Worm (Caenorhabditis elegans) whole organism, L1 larva: Measurements from ENCODE around the gene Y51H7C.7.

Source experiments
- C04F5.9 ChIP-seq: sonication (generic microtip); optimal IDR thresholded peaks from 2 replicates; lab custom pipeline; 2016; ENCODE audit warnings: missing genetic modification characterization, missing compliant biosample characterization
- F16B12.6 ChIP-seq: fragments of 150-350 bp; optimal IDR thresholded peaks from 2 replicates; lab custom pipeline; 2014; ENCODE audit warnings: missing biosample characterization, missing genetic modification characterization
- aha-1 ChIP-seq: fragments of 150-350 bp; optimal IDR thresholded peaks from 2 replicates; lab custom pipeline; 2014; ENCODE audit warnings: missing biosample characterization, missing genetic modification characterization
- alr-1 ChIP-seq: fragments of 200-800 bp; sonication (Bioruptor generic); optimal IDR thresholded peaks from 2 replicates; lab custom pipeline; 2018; ENCODE audit warnings: borderline replicate concordance, mild to moderate bottlenecking, missing genetic modification characterization, missing compliant biosample characterization
- ama-1 ChIP-seq: fragments of 150-350 bp; optimal IDR thresholded peaks from 2 replicates; lab custom pipeline; 2014
- blmp-1 ChIP-seq: fragments of 150-350 bp; optimal IDR thresholded peaks from 2 replicates; lab custom pipeline; 2014; ENCODE audit warnings: missing biosample characterization, missing genetic modification characterization
- ceh-63 ChIP-seq: fragments of 200-800 bp; sonication (Bioruptor generic); optimal IDR thresholded peaks from 2 replicates; lab custom pipeline; 2018; ENCODE audit warnings: mild to moderate bottlenecking, missing genetic modification characterization, missing compliant biosample characterization
- ceh-90 ChIP-seq: sonication (generic microtip); optimal IDR thresholded peaks from 2 replicates; lab custom pipeline; 2016; ENCODE audit warnings: missing genetic modification characterization, missing compliant biosample characterization
- dpl-1 ChIP-seq, 3 experiments: fragments of 150-350 bp in 2 of 3; sonication (generic microtip) in 1 of 3; optimal IDR thresholded peaks; 2 replicates each; lab custom pipeline; 2014 to 2017; ENCODE audit warnings: missing biosample characterization in 3 of 3, missing genetic modification characterization in 3 of 3, missing genetic modification reagents in 3 of 3
- dsc-1 ChIP-seq: sonication (generic microtip); optimal IDR thresholded peaks from 2 replicates; lab custom pipeline; 2016; ENCODE audit warnings: mild to moderate bottlenecking, missing genetic modification characterization, missing compliant biosample characterization
- efl-1 ChIP-seq, 4 experiments: fragments of 150-350 bp; optimal IDR thresholded peaks in 3 of 4; peaks in 1 of 4; 1 replicate in 1 of 4; 2 replicates in 3 of 4; lab custom pipeline; 2014; ENCODE audit warnings: missing biosample characterization in 2 of 4, missing genetic modification characterization in 2 of 4, missing genetic modification reagents in 2 of 4
- efl-3 ChIP-seq: fragments of 200-800 bp; sonication (Bioruptor generic); optimal IDR thresholded peaks from 2 replicates; lab custom pipeline; 2018; ENCODE audit warnings: mild to moderate bottlenecking, missing genetic modification characterization, missing compliant biosample characterization
- egl-13 ChIP-seq: sonication (generic microtip); optimal IDR thresholded peaks from 2 replicates; lab custom pipeline; 2016; ENCODE audit warnings: missing genotype, missing genetic modification reagents, missing genetic modification characterization, missing compliant biosample characterization
- ets-5 ChIP-seq: fragments of 200-800 bp; sonication (Bioruptor generic); IDR thresholded peaks from 2 replicates; pipeline ENCODE4 v1.3.6; 2022; ENCODE audit warnings: missing genetic modification characterization, missing compliant biosample characterization
- hpl-2 ChIP-seq: fragments of 150-350 bp; optimal IDR thresholded peaks from 2 replicates; lab custom pipeline; 2014; ENCODE audit warnings: missing biosample characterization, missing genetic modification reagents, missing genetic modification characterization
- irx-1 ChIP-seq: sonication (generic microtip); optimal IDR thresholded peaks from 2 replicates; lab custom pipeline; 2016; ENCODE audit warnings: missing genetic modification characterization, missing compliant biosample characterization
- jun-1 ChIP-seq: fragments of 150-350 bp; optimal IDR thresholded peaks from 2 replicates; lab custom pipeline; 2014; ENCODE audit warnings: missing biosample characterization, missing genetic modification reagents, missing genetic modification characterization
- lin-14 ChIP-seq: fragments of 200-800 bp; sonication (Bioruptor generic); optimal IDR thresholded peaks from 2 replicates; lab custom pipeline; 2018; ENCODE audit warnings: mild to moderate bottlenecking, missing genetic modification characterization, moderate library complexity, missing compliant biosample characterization
- lin-39 ChIP-seq: fragments of 150-350 bp; optimal IDR thresholded peaks from 2 replicates; lab custom pipeline; 2014; ENCODE audit warnings: missing biosample characterization, missing genetic modification reagents, missing genetic modification characterization
- lsy-2 ChIP-seq, 2 experiments: fragments of 150-350 bp; optimal IDR thresholded peaks; 2 replicates each; lab custom pipeline; 2014; ENCODE audit warnings: missing biosample characterization in 2 of 2, missing genetic modification characterization in 2 of 2
- mef-2 ChIP-seq: fragments of 150-350 bp; optimal IDR thresholded peaks from 2 replicates; lab custom pipeline; 2014; ENCODE audit warnings: missing biosample characterization, missing genetic modification characterization
- mep-1 ChIP-seq: fragments of 150-350 bp; optimal IDR thresholded peaks from 2 replicates; lab custom pipeline; 2014; ENCODE audit warnings: missing biosample characterization, missing genetic modification characterization
- nhr-19 ChIP-seq: fragments of 200-800 bp; sonication (Bioruptor generic); conservative IDR thresholded peaks from 2 replicates; pipeline ENCODE4 v1.3.6; 2022; ENCODE audit warnings: missing genetic modification characterization, missing compliant biosample characterization
- nhr-71 ChIP-seq: sonication (generic microtip); optimal IDR thresholded peaks from 2 replicates; lab custom pipeline; 2016; ENCODE audit warnings: mild to moderate bottlenecking, missing genetic modification characterization, moderate library complexity, missing compliant biosample characterization
- pag-3 ChIP-seq: sonication (generic microtip); optimal IDR thresholded peaks from 2 replicates; lab custom pipeline; 2017; ENCODE audit warnings: missing genetic modification characterization, mild to moderate bottlenecking, missing compliant biosample characterization, antibody characterized with exemption, borderline replicate concordance; ENCODE audit not compliant: insufficient read depth
- pax-3 ChIP-seq: fragments of 200-800 bp; sonication (Bioruptor generic); optimal IDR thresholded peaks from 2 replicates; lab custom pipeline; 2018; ENCODE audit warnings: mild to moderate bottlenecking, missing genetic modification characterization, moderate library complexity, missing compliant biosample characterization
- rnt-1 ChIP-seq: sonication (generic microtip); optimal IDR thresholded peaks from 2 replicates; lab custom pipeline; 2016; ENCODE audit warnings: mild to moderate bottlenecking, missing genetic modification characterization, moderate library complexity, missing compliant biosample characterization
- snpc-4 ChIP-seq: fragments of 150-350 bp; optimal IDR thresholded peaks from 2 replicates; lab custom pipeline; 2014; ENCODE audit warnings: missing biosample characterization, missing genetic modification characterization
- snu-23 ChIP-seq: sonication (generic microtip); optimal IDR thresholded peaks from 2 replicates; lab custom pipeline; 2016; ENCODE audit warnings: missing genetic modification characterization, missing compliant biosample characterization
- sptf-1 ChIP-seq: fragments of 150-350 bp; optimal IDR thresholded peaks from 2 replicates; lab custom pipeline; 2014; ENCODE audit warnings: missing biosample characterization, missing genetic modification characterization
- sup-37 ChIP-seq: fragments of 200-800 bp; sonication (Bioruptor generic); optimal IDR thresholded peaks from 2 replicates; lab custom pipeline; 2018; ENCODE audit warnings: mild to moderate bottlenecking, missing genetic modification characterization, missing compliant biosample characterization
- swsn-7 ChIP-seq: sonication (generic microtip); optimal IDR thresholded peaks from 2 replicates; lab custom pipeline; 2016; ENCODE audit warnings: missing genetic modification characterization, missing compliant biosample characterization
- tlp-1 ChIP-seq: fragments of 150-350 bp; optimal IDR thresholded peaks from 2 replicates; lab custom pipeline; 2014; ENCODE audit warnings: missing biosample characterization, missing genetic modification characterization
- unc-130 ChIP-seq: fragments of 150-350 bp; optimal IDR thresholded peaks from 2 replicates; lab custom pipeline; 2017; ENCODE audit warnings: missing biosample characterization, missing genetic modification characterization, inconsistent platforms
- unc-30 ChIP-seq: sonication (generic microtip); optimal IDR thresholded peaks from 2 replicates; lab custom pipeline; 2017; ENCODE audit warnings: missing biosample characterization, missing genetic modification characterization
- unc-86 ChIP-seq: sonication (generic microtip); optimal IDR thresholded peaks from 2 replicates; lab custom pipeline; 2016; ENCODE audit warnings: missing genetic modification characterization, missing compliant biosample characterization
- zip-4 ChIP-seq: fragments of 200-800 bp; sonication (Bioruptor generic); optimal IDR thresholded peaks from 2 replicates; lab custom pipeline; 2018; ENCODE audit warnings: mild to moderate bottlenecking, missing genetic modification characterization, moderate library complexity, missing compliant biosample characterization
- ztf-4 ChIP-seq: fragments of 150-350 bp; optimal IDR thresholded peaks from 2 replicates; lab custom pipeline; 2014; ENCODE audit warnings: missing biosample characterization, missing genetic modification characterization

The Y51H7C.7 gene

DNA sequence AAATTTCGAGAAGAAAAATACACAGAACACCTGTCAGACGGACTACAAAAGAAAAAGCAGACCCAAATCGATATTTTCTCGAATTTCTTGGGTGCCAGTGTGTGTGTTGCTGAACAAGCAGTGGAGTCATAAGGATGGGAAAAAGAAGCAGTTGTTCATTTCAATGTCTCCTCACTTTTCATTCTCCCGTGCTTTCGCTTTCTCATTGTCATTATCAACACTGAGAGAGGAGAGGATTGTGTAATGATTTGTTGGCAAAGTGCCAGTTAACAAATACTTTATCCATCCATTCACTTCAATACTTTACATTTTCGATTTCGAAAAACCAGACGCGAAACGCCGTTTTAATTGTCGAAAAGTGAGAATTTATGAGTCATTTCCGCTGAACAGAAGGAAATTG, 26.7 kb upstream of the Y51H7C.7 start:
- no peak for TF ChIP-seq snu-23 (GFP tag; lab: Kevin White, UChicago)
- no peak for TF ChIP-seq pax-3 (tag; lab: Kevin White, UChicago)
- TF ChIP-seq lin-39 (tag; lab: Kevin White, UChicago): no peak
- no peak for TF ChIP-seq sptf-1 (tag; lab: Kevin White, UChicago)
- TF ChIP-seq F16B12.6 (tag; lab: Kevin White, UChicago): no peak
- no peak for TF ChIP-seq aha-1
- no peak for TF ChIP-seq mep-1 (tag; lab: Kevin White, UChicago)
- TF ChIP-seq alr-1 (tag; lab: Kevin White, UChicago): no peak
- peak in 1 of 3 experiments; percentile 10 for TF ChIP-seq dpl-1 (GFP tag; optimal IDR thresholded peaks at IDR 0.05; lab: Kevin White, UChicago)
- TF ChIP-seq dsc-1 (tag; lab: Kevin White, UChicago): no peak
- no peak for TF ChIP-seq ceh-90
- peak; percentile 62 for TF ChIP-seq pag-3
- TF ChIP-seq nhr-19 (GFP tag; lab: Robert Waterston, UW): 0 out of 2 replicates have a peak, but pooled peaks have one; percentile 22
- no peak for TF ChIP-seq jun-1 (tag; lab: Kevin White, UChicago)
- no peak for TF ChIP-seq irx-1 (tag; lab: Kevin White, UChicago)
- no peak for TF ChIP-seq ets-5 (GFP tag; lab: Robert Waterston, UW)
- peak; percentile 48 for TF ChIP-seq blmp-1 (tag; lab: Kevin White, UChicago)
- TF ChIP-seq nhr-71: peak; percentile 49
- peak; percentile 69 for TF ChIP-seq rnt-1 (tag; lab: Kevin White, UChicago)
- peak; percentile 13 for TF ChIP-seq unc-130 (tag; lab: Kevin White, UChicago)
- peak; percentile 19 to 30 for TF ChIP-seq lsy-2 (tag; optimal IDR thresholded peaks at IDR 0.05; lab: Kevin White, UChicago)
- TF ChIP-seq C04F5.9 (tag; lab: Kevin White, UChicago): no peak
- no peak for TF ChIP-seq tlp-1 (tag; lab: Kevin White, UChicago)
- TF ChIP-seq sup-37 (GFP tag; lab: Kevin White, UChicago): no peak
- TF ChIP-seq efl-1 (optimal IDR thresholded peaks at IDR 0.05; lab: Kevin White, UChicago): peak in 1 of 2 experiments; percentile 16
- peak in 1 of 2 experiments; percentile 2 for TF ChIP-seq efl-1 (GFP tag; optimal IDR thresholded peaks at IDR 0.05 in 1 of 2; lab: Kevin White, UChicago)
- TF ChIP-seq unc-86: no peak

DNA sequence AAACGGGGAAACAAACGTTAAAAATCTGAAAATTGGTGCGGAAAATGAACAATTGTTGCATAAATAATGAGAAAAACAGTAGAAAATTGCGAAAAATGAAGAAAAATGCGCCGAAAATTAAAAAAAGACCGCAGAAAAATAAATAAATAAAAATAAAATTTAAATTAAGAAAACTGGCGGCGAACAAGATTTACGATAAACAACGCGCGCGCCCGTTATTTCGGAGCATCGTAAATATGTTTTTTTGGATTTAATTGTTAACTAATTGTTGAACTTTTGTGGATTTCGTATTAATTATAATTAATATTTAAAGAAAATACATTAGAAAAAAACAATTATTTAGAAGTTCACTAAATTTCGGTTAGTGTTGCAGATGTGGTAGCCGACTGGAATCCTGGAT, 25.6 kb upstream of the Y51H7C.7 start:
- TF ChIP-seq dpl-1 (GFP tag; optimal IDR thresholded peaks at IDR 0.05; lab: Kevin White, UChicago): peak in 1 of 3 experiments; percentile 31
- TF ChIP-seq ceh-63 (GFP tag; lab: Kevin White, UChicago): no peak
- peak in 1 of 2 experiments; percentile 28 for TF ChIP-seq efl-1 (optimal IDR thresholded peaks at IDR 0.05; lab: Kevin White, UChicago)
- TF ChIP-seq efl-1 (GFP tag; optimal IDR thresholded peaks at IDR 0.05 in 1 of 2; lab: Kevin White, UChicago): peak in 1 of 2 experiments; percentile 53
- no peak for TF ChIP-seq aha-1
- no peak for TF ChIP-seq jun-1 (tag; lab: Kevin White, UChicago)

DNA sequence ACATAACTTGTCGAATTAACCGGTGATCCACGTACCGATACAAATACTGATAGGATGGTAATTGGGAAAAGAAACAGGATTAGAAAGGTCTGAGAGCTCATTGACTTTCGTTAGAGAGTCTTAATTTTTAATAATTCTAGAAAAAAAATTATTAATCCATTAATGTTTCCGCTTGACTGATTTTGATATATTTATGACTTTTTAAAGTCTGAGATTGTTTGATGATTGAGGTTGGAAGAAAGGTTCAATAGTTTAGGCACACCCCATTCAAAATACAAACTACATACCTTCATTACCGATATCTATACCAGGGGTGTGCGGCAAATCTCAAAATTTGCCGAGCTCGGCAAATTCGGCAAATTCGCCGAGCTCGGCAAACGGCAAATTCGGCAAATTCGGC, 24.1 kb upstream of the Y51H7C.7 start, which contains the start of gene F54D12.10:
F54D12.10 (minus strand) TSS at position 101 of the 400 bp plus-strand sequence.
- TF ChIP-seq ama-1 (lab: Kevin White, UChicago): no peak
- no peak for TF ChIP-seq swsn-7 (tag; lab: Kevin White, UChicago)

DNA sequence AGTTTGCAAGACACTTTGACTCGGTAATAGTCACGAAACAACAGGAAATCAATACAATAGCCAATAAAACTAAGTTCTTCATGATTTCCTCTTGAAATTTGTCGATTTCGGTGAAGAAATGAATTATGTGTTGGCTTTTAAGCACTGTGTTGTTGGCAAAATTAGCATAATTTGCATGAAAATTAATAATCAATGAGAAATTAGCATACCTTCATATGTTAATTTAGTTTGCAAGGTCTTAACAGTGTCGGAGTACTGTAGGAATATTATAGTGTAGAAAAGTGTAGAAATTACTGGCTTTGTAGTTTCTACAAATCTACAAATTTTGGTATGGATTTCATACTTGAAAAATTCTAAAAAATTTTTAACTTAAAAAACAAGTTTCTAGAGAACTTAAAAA, 20.8 kb upstream of the Y51H7C.7 start, which contains the start of gene F54D12.9:
F54D12.9 (minus strand) TSS at position 101 of the 400 bp plus-strand sequence.
- TF ChIP-seq mef-2: no peak
- TF ChIP-seq ztf-4 (tag; lab: Kevin White, UChicago): no peak
- no peak for TF ChIP-seq efl-3 (GFP tag; lab: Kevin White, UChicago)
- no peak for TF ChIP-seq sup-37 (GFP tag; lab: Kevin White, UChicago)
- TF ChIP-seq zip-4 (GFP tag; lab: Kevin White, UChicago): no peak
- TF ChIP-seq lin-14 (GFP tag; lab: Kevin White, UChicago): no peak
- TF ChIP-seq ets-5 (GFP tag; lab: Robert Waterston, UW): no peak
- TF ChIP-seq hpl-2: no peak
- TF ChIP-seq egl-13 (tag; lab: Kevin White, UChicago): no peak
- no peak for TF ChIP-seq snpc-4 (tag; lab: Kevin White, UChicago)
- no peak for TF ChIP-seq unc-30
- TF ChIP-seq, all 84 proteins: peak for 0
